Worm (Caenorhabditis elegans) whole organism, L4/young adult: Measurements from ENCODE around the gene ZK1307.8.

Source experiments
- W03F9.2 ChIP-seq: fragments of 150-350 bp; optimal IDR thresholded peaks from 2 replicates; lab custom pipeline; 2014; ENCODE audit warnings: missing biosample characterization, missing genetic modification characterization
- dao-5 ChIP-seq: sonication (generic microtip); optimal IDR thresholded peaks from 2 replicates; lab custom pipeline; 2016; ENCODE audit warnings: missing genotype, missing genetic modification characterization, moderate library complexity, missing compliant biosample characterization
- him-1 ChIP-seq: sonication (generic microtip); optimal IDR thresholded peaks from 2 replicates; lab custom pipeline; 2016; ENCODE audit warnings: missing genotype, missing genetic modification reagents, missing genetic modification characterization, missing compliant biosample characterization

DNA sequence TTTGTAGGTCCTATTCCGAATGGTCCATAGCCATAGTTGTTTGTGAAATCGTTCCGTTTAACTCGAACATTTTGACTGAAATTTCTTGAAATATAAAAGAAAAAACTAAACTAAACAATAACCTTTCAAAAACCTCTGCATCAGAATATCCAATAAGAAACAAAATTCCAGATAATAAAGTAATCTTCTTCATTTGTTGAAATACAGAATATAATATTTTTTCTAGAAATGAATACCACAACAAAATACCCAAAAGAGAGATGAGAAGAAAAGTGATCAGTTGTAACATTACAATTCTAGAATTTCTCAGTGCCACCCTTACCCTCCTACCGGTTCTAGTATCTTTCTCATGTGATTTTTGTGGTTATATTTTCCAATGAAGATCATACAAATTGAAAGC is 29.3 kb downstream of the ZK1307.8 start, which contains the start of gene ZK1307.2:
- no peak for TF ChIP-seq him-1 (tag; lab: Kevin White, UChicago)
- no peak for TF ChIP-seq W03F9.2
- TF ChIP-seq dao-5 = no peak
